Fruit fly (Drosophila melanogaster) whole organism, embryonic: ENCODE data around the gene ETHR.

ENCODE experiments used
- B-H1 ChIP-seq: fragments of 200-800 bp; sonication (Bioruptor generic); IDR thresholded peaks from 3 replicates; pipeline ENCODE4 v1.3.6; 2022; ENCODE audit warnings: missing biosample characterization, missing genetic modification characterization
- CG1024 ChIP-seq: fragments of 200-800 bp; sonication (Bioruptor generic); IDR thresholded peaks from 2 replicates; pipeline ENCODE4 v1.3.6; 2022; ENCODE audit warnings: missing biosample characterization, missing genetic modification characterization
- CG10979 ChIP-seq: fragments of 200-800 bp; sonication (Bioruptor generic); optimal IDR thresholded peaks from 2 replicates; lab custom pipeline; 2018; ENCODE audit warnings: missing biosample characterization, mild to moderate bottlenecking, missing genetic modification characterization, moderate library complexity
- CG11085 ChIP-seq: fragments of 200-800 bp; sonication (Bioruptor generic); IDR thresholded peaks from 2 replicates; pipeline ENCODE4 v1.3.6; 2022; ENCODE audit warnings: missing biosample characterization, missing genetic modification characterization
- CG11247 ChIP-seq: fragments of 200-800 bp; sonication (Bioruptor generic); IDR thresholded peaks from 2 replicates; pipeline ENCODE4 v1.3.6; 2022; ENCODE audit warnings: missing biosample characterization, missing genetic modification characterization
- CG12744 ChIP-seq: fragments of 200-800 bp; sonication (Bioruptor generic); optimal IDR thresholded peaks from 2 replicates; lab custom pipeline; 2016; ENCODE audit warnings: missing biosample characterization, missing genetic modification characterization
- CG14050 ChIP-seq: fragments of 200-800 bp; sonication (Bioruptor generic); IDR thresholded peaks from 3 replicates; pipeline ENCODE4 v1.3.6; 2022; ENCODE audit warnings: missing biosample characterization, missing genetic modification characterization
- CG15601 ChIP-seq: fragments of 200-800 bp; sonication (Bioruptor generic); optimal IDR thresholded peaks from 3 replicates; lab custom pipeline; 2019; ENCODE audit warnings: missing biosample characterization, mild to moderate bottlenecking, missing genetic modification characterization, moderate library complexity
- CG16779 ChIP-seq: fragments of 200-800 bp; sonication (Bioruptor generic); IDR thresholded peaks from 2 replicates; pipeline ENCODE4 v1.3.6; 2022; ENCODE audit warnings: missing biosample characterization, missing genetic modification characterization
- CG16815 ChIP-seq: fragments of 200-800 bp; sonication (Bioruptor generic); optimal IDR thresholded peaks from 3 replicates; lab custom pipeline; 2017; ENCODE audit warnings: missing biosample characterization, mild to moderate bottlenecking, missing genetic modification characterization
- CG17328 ChIP-seq: fragments of 200-800 bp; sonication (Bioruptor generic); IDR thresholded peaks from 2 replicates; pipeline ENCODE4 v1.3.6; 2022; ENCODE audit warnings: missing biosample characterization, missing genetic modification characterization
- CG17568 ChIP-seq: fragments of 200-800 bp; sonication (Bioruptor generic); optimal IDR thresholded peaks from 2 replicates; lab custom pipeline; 2018; ENCODE audit warnings: missing biosample characterization, mild to moderate bottlenecking, missing genetic modification characterization, moderate library complexity
- CG18764 ChIP-seq: fragments of 200-800 bp; sonication (Bioruptor generic); optimal IDR thresholded peaks from 3 replicates; lab custom pipeline; 2016; ENCODE audit warnings: missing biosample characterization, missing genetic modification characterization
- CG31441 ChIP-seq: fragments of 200-800 bp; sonication (Bioruptor generic); IDR thresholded peaks from 2 replicates; pipeline ENCODE4 v1.3.6; 2022; ENCODE audit warnings: missing biosample characterization, missing genetic modification characterization
- CG3726 ChIP-seq: fragments of 200-800 bp; sonication (Bioruptor generic); IDR thresholded peaks from 3 replicates; pipeline ENCODE4, ENCODE4 v1.3.6; 2022; ENCODE audit warnings: missing biosample characterization, missing genetic modification characterization
- CG3995 ChIP-seq: fragments of 200-800 bp; sonication (Bioruptor generic); optimal IDR thresholded peaks from 3 replicates; lab custom pipeline; 2016; ENCODE audit warnings: missing biosample characterization, missing genetic modification characterization
- CG42726 ChIP-seq: fragments of 200-800 bp; sonication (Bioruptor generic); IDR thresholded peaks from 2 replicates; pipeline ENCODE4 v1.3.6; 2022; ENCODE audit warnings: missing biosample characterization, missing genetic modification characterization; ENCODE audit not compliant: partially characterized antibody
- CG6254 ChIP-seq: fragments of 200-800 bp; sonication (Bioruptor generic); optimal IDR thresholded peaks from 3 replicates; lab custom pipeline; 2017; ENCODE audit warnings: mild to moderate bottlenecking, missing biosample characterization, missing genetic modification reagents, missing genetic modification characterization
- CG7372 ChIP-seq: fragments of 200-800 bp; sonication (Bioruptor generic); IDR thresholded peaks from 2 replicates; pipeline ENCODE4 v1.3.6; 2022; ENCODE audit warnings: missing biosample characterization, missing genetic modification characterization
- CG7556 ChIP-seq: fragments of 200-800 bp; sonication (Bioruptor generic); optimal IDR thresholded peaks from 2 replicates; lab custom pipeline; 2017; ENCODE audit warnings: missing biosample characterization, mild to moderate bottlenecking, missing genetic modification characterization
- CG8089 ChIP-seq: fragments of 200-800 bp; sonication (Bioruptor generic); optimal IDR thresholded peaks from 3 replicates; lab custom pipeline; 2016; ENCODE audit warnings: missing biosample characterization, missing genetic modification characterization
- CG8359 ChIP-seq: fragments of 200-800 bp; sonication (Bioruptor generic); optimal IDR thresholded peaks from 2 replicates; lab custom pipeline; 2017; ENCODE audit warnings: missing biosample characterization, mild to moderate bottlenecking, missing genetic modification characterization, borderline replicate concordance
- CG8944 ChIP-seq: fragments of 200-800 bp; sonication (Bioruptor generic); optimal IDR thresholded peaks from 3 replicates; lab custom pipeline; 2016; ENCODE audit warnings: missing biosample characterization, missing genetic modification characterization
- CG9876 ChIP-seq: fragments of 200-800 bp; sonication (Bioruptor generic); optimal IDR thresholded peaks from 2 replicates; lab custom pipeline; 2016; ENCODE audit warnings: missing biosample characterization, missing genetic modification characterization
- Camta ChIP-seq: fragments of 200-800 bp; sonication (Bioruptor generic); optimal IDR thresholded peaks from 2 replicates; lab custom pipeline; 2016; ENCODE audit warnings: missing biosample characterization, missing genetic modification characterization
- CkIIα-i1 ChIP-seq: fragments of 200-800 bp; sonication (Bioruptor generic); IDR thresholded peaks from 2 replicates; pipeline ENCODE4 v1.3.6; 2022; ENCODE audit warnings: missing biosample characterization, missing genetic modification characterization
- D19B ChIP-seq: fragments of 200-800 bp; sonication (Bioruptor generic); optimal IDR thresholded peaks from 2 replicates; lab custom pipeline; 2017; ENCODE audit warnings: missing biosample characterization, mild to moderate bottlenecking, missing genetic modification characterization
- Dek ChIP-seq: fragments of 200-800 bp; sonication (Bioruptor generic); optimal IDR thresholded peaks from 3 replicates; lab custom pipeline; 2019; ENCODE audit warnings: missing biosample characterization, mild to moderate bottlenecking, missing genetic modification characterization, moderate library complexity
- Dll ChIP-seq: fragments of 200-800 bp; sonication (Bioruptor generic); IDR thresholded peaks from 4 replicates; pipeline ENCODE4 v1.3.6; 2022; ENCODE audit warnings: missing biosample characterization, missing genetic modification characterization; ENCODE audit not compliant: partially characterized antibody
- Eip74EF ChIP-seq, 2 experiments: fragments of 200-800 bp in 1 of 2; fragments of >200 bp in 1 of 2; sonication (Bioruptor generic) in 1 of 2; optimal IDR thresholded peaks; 2 replicates each; lab custom pipeline; 2017 to 2019; ENCODE audit warnings: missing biosample characterization in 2 of 2, missing genetic modification characterization in 2 of 2, mild to moderate bottlenecking in 1 of 2, moderate library complexity in 1 of 2
- HmgD ChIP-seq: fragments of 200-800 bp; sonication (Bioruptor generic); optimal IDR thresholded peaks from 3 replicates; lab custom pipeline; 2016; ENCODE audit warnings: missing biosample characterization, missing genetic modification characterization
- Nf-YC ChIP-seq: fragments of 200-800 bp; optimal IDR thresholded peaks from 3 replicates; lab custom pipeline; 2019; ENCODE audit warnings: missing biosample characterization, mild to moderate bottlenecking, missing genetic modification characterization, moderate library complexity
- Sox102F ChIP-seq: fragments of 200-800 bp; sonication (Bioruptor generic); optimal IDR thresholded peaks from 2 replicates; lab custom pipeline; 2018; ENCODE audit warnings: missing biosample characterization, mild to moderate bottlenecking, missing genetic modification characterization, moderate library complexity
- bab2 ChIP-seq: fragments of 200-800 bp; sonication (Bioruptor generic); optimal IDR thresholded peaks from 2 replicates; lab custom pipeline; 2016; ENCODE audit warnings: missing biosample characterization, missing genetic modification characterization
- bowl ChIP-seq: fragments of 200-800 bp; sonication (Bioruptor generic); IDR thresholded peaks from 2 replicates; pipeline ENCODE4 v1.3.6; 2022; ENCODE audit warnings: missing biosample characterization, missing genetic modification characterization
- btn ChIP-seq: fragments of 200-800 bp; sonication (Bioruptor generic); optimal IDR thresholded peaks from 2 replicates; lab custom pipeline; 2016; ENCODE audit warnings: missing biosample characterization, missing genetic modification characterization
- chif ChIP-seq, 2 experiments: fragments of 200-800 bp; sonication (Bioruptor generic); optimal IDR thresholded peaks; 3 replicates each; lab custom pipeline; 2016; ENCODE audit warnings: missing biosample characterization in 2 of 2, missing genetic modification characterization in 2 of 2
- dan ChIP-seq: fragments of 200-800 bp; sonication (Bioruptor generic); IDR thresholded peaks from 2 replicates; pipeline ENCODE4 v1.3.6; 2022; ENCODE audit warnings: missing biosample characterization, missing genetic modification characterization
- ems ChIP-seq: fragments of 200-800 bp; sonication (Bioruptor generic); optimal IDR thresholded peaks from 3 replicates; lab custom pipeline; 2016; ENCODE audit warnings: missing biosample characterization, missing genetic modification characterization
- fd96Cb ChIP-seq: fragments of 200-800 bp; sonication (Bioruptor generic); optimal IDR thresholded peaks from 2 replicates; lab custom pipeline; 2018; ENCODE audit warnings: missing biosample characterization, mild to moderate bottlenecking, missing genetic modification characterization, moderate library complexity
- gcm2 ChIP-seq: fragments of 200-800 bp; sonication (Bioruptor generic); optimal IDR thresholded peaks from 2 replicates; lab custom pipeline; 2016; ENCODE audit warnings: missing biosample characterization, missing genetic modification characterization
- ind ChIP-seq: fragments of 200-800 bp; sonication (Bioruptor generic); optimal IDR thresholded peaks from 3 replicates; lab custom pipeline; 2016; ENCODE audit warnings: missing biosample characterization, missing genetic modification characterization
- onecut ChIP-seq: fragments of 200-800 bp; sonication (Bioruptor generic); IDR thresholded peaks from 2 replicates; pipeline ENCODE4 v1.3.6; 2022; ENCODE audit warnings: missing biosample characterization, missing genetic modification characterization
- sc ChIP-seq, 3 experiments: fragments of >200 bp in 2 of 3; fragments of 200-800 bp in 1 of 3; sonication (Bioruptor generic) in 1 of 3; optimal IDR thresholded peaks; 2 replicates in 2 of 3; 3 replicates in 1 of 3; lab custom pipeline; 2017; ENCODE audit warnings: mild to moderate bottlenecking in 1 of 3, missing biosample characterization in 1 of 3, missing genetic modification characterization in 1 of 3, missing genetic modification reagents in 1 of 3
- so ChIP-seq: fragments of 200-800 bp; sonication (Bioruptor generic); IDR thresholded peaks from 3 replicates; pipeline ENCODE4 v1.3.6; 2022; ENCODE audit warnings: missing biosample characterization, missing genetic modification characterization
- stc ChIP-seq: fragments of 200-800 bp; sonication (Bioruptor generic); IDR thresholded peaks from 2 replicates; pipeline ENCODE4 v1.3.6; 2022; ENCODE audit warnings: missing biosample characterization, missing genetic modification characterization
- twi ChIP-seq: fragments of 200-800 bp; optimal IDR thresholded peaks from 2 replicates; lab custom pipeline; 2019; ENCODE audit warnings: missing biosample characterization, mild to moderate bottlenecking, missing genetic modification characterization, moderate library complexity
- unpg ChIP-seq: fragments of 200-800 bp; sonication (Bioruptor generic); optimal IDR thresholded peaks from 3 replicates; lab custom pipeline; 2018; ENCODE audit warnings: missing biosample characterization, mild to moderate bottlenecking, missing genetic modification characterization, moderate library complexity
- yki ChIP-seq: fragments of >200 bp; optimal IDR thresholded peaks from 3 replicates; lab custom pipeline; 2018

Gene ETHR

dm6 chr3R:21204500-21205167, 42.2 kb upstream of the ETHR start (continued):
- peak; percentile 66 for TF ChIP-seq twi
- peak; percentile 83 for TF ChIP-seq gcm2 (GFP tag; lab: Kevin White, UChicago)
- no peak for TF ChIP-seq CG42726 (GFP tag; lab: Robert Waterston, UW)
- TF ChIP-seq Dll (GFP tag; lab: Robert Waterston, UW): no peak
- TF ChIP-seq CG18764 (GFP tag; lab: Kevin White, UChicago): peak; percentile 68
- TF ChIP-seq CkIIα-i1: no peak
- peak; percentile 51 for TF ChIP-seq CG16815
- peak; percentile 82 for TF ChIP-seq bab2 (GFP tag; lab: Kevin White, UChicago)
- TF ChIP-seq CG8944 (GFP tag; lab: Kevin White, UChicago): peak; percentile 67
- TF ChIP-seq CG15601 (tag; lab: Kevin White, UChicago): peak; percentile 88
- TF ChIP-seq CG3995 (GFP tag; lab: Kevin White, UChicago): peak; percentile 18
- peak; percentile 88 for TF ChIP-seq Camta (GFP tag; lab: Kevin White, UChicago)
- TF ChIP-seq HmgD: no peak
- TF ChIP-seq CG10979 (tag; lab: Kevin White, UChicago): peak; percentile 93
- peak; percentile 87 for TF ChIP-seq unpg (GFP tag; lab: Kevin White, UChicago)
- TF ChIP-seq chif (GFP tag; optimal IDR thresholded peaks at IDR 0.05; lab: Kevin White, UChicago): peak; percentile 79 to 89
- TF ChIP-seq onecut (GFP tag; lab: Robert Waterston, UW): peak; percentile 65
- TF ChIP-seq dan: no peak
- TF ChIP-seq CG17328 (GFP tag; lab: Robert Waterston, UW): peak; percentile 61
- peak; percentile 51 for TF ChIP-seq CG9876
- peak; percentile 70 for TF ChIP-seq so
- peak; percentile 71 for TF ChIP-seq CG17568 (GFP tag; lab: Kevin White, UChicago)
- TF ChIP-seq CG7372 (GFP tag; lab: Robert Waterston, UW): peak; percentile 52
- peak; percentile 92 for TF ChIP-seq fd96Cb
- TF ChIP-seq CG8089 (GFP tag; lab: Kevin White, UChicago): peak; percentile 80
- TF ChIP-seq sc (optimal IDR thresholded peaks at IDR 0.05; lab: Kevin White, UChicago): no peak
- peak; percentile 78 for TF ChIP-seq sc (GFP tag; optimal IDR thresholded peaks at IDR 0.05; lab: Kevin White, UChicago)
- peak; percentile 62 for TF ChIP-seq stc
- TF ChIP-seq yki (lab: Kevin White, UChicago): no peak
- TF ChIP-seq bowl (GFP tag; lab: Robert Waterston, UW): no peak
- peak; percentile 82 for TF ChIP-seq D19B (GFP tag; lab: Kevin White, UChicago)
- TF ChIP-seq CG12744 (GFP tag; lab: Kevin White, UChicago): peak; percentile 48
- TF ChIP-seq B-H1 (GFP tag; lab: Robert Waterston, UW): peak; percentile 53; the same call in 2 of the 3 replicates
- peak; percentile 76 for TF ChIP-seq btn (GFP tag; lab: Kevin White, UChicago)
- TF ChIP-seq CG1024 (GFP tag; lab: Robert Waterston, UW): peak; percentile 55
- TF ChIP-seq CG11085: no peak; the same call in 1 of the 2 replicates
- TF ChIP-seq CG11247 (GFP tag; lab: Robert Waterston, UW): peak; percentile 12; the same call in 1 of the 2 replicates
- TF ChIP-seq CG6254 (GFP tag; lab: Kevin White, UChicago): peak; percentile 74
- peak; percentile 94 for TF ChIP-seq Sox102F (GFP tag; lab: Kevin White, UChicago)
- TF ChIP-seq CG16779 (GFP tag; lab: Robert Waterston, UW): no peak
- TF ChIP-seq CG14050 (GFP tag; lab: Robert Waterston, UW): peak; percentile 55; the same call in 2 of the 3 replicates
- peak; percentile 71 for TF ChIP-seq CG8359
- TF ChIP-seq CG7556: peak; percentile 89
- TF ChIP-seq Dek (tag; lab: Kevin White, UChicago): peak; percentile 50
- peak; percentile 55; the same call in 1 of the 3 replicates for TF ChIP-seq CG3726 (GFP tag; lab: Robert Waterston, UW)
- peak; percentile 83 for TF ChIP-seq ind (GFP tag; lab: Kevin White, UChicago)
- peak; percentile 5 for TF ChIP-seq Nf-YC (tag; lab: Kevin White, UChicago)
- TF ChIP-seq Eip74EF (GFP tag; optimal IDR thresholded peaks at IDR 0.05; lab: Kevin White, UChicago): peak in 1 of 2 experiments; percentile 87
- TF ChIP-seq ems (GFP tag; lab: Kevin White, UChicago): peak; percentile 75
- peak; percentile 82 for TF ChIP-seq CG31441
